Fruit fly (Drosophila melanogaster) whole organism, embryonic: ENCODE measurements around the gene Vha16-2.

ENCODE experiments used
- Awh ChIP-seq: fragments of 200-800 bp; sonication (Bioruptor generic); IDR thresholded peaks from 2 replicates; pipeline ENCODE4, ENCODE4 v1.3.6; 2022; ENCODE audit warnings: missing biosample characterization, missing genetic modification characterization
- CG10979 ChIP-seq: fragments of 200-800 bp; sonication (Bioruptor generic); optimal IDR thresholded peaks from 2 replicates; lab custom pipeline; 2018; ENCODE audit warnings: missing biosample characterization, mild to moderate bottlenecking, missing genetic modification characterization, moderate library complexity
- CG11504 ChIP-seq: fragments of 200-800 bp; sonication (Bioruptor generic); optimal IDR thresholded peaks from 3 replicates; lab custom pipeline; 2019; ENCODE audit warnings: missing biosample characterization, mild to moderate bottlenecking, missing genetic modification characterization, moderate library complexity
- CG12071 ChIP-seq: fragments of 200-800 bp; sonication (Bioruptor generic); optimal IDR thresholded peaks from 3 replicates; lab custom pipeline; 2018; ENCODE audit warnings: missing biosample characterization, mild to moderate bottlenecking, missing genetic modification characterization
- CG13296 ChIP-seq: fragments of 200-800 bp; sonication (Bioruptor generic); optimal IDR thresholded peaks from 3 replicates; lab custom pipeline; 2018; ENCODE audit warnings: missing biosample characterization, mild to moderate bottlenecking, missing genetic modification characterization
- CG14441 ChIP-seq: fragments of 200-800 bp; sonication (Bioruptor generic); IDR thresholded peaks from 2 replicates; pipeline ENCODE4 v1.3.6; 2022; ENCODE audit warnings: missing biosample characterization, missing genetic modification characterization
- CG14860 ChIP-seq: fragments of 200-800 bp; sonication (Bioruptor generic); IDR thresholded peaks from 3 replicates; pipeline ENCODE4 v1.3.6; 2022; ENCODE audit warnings: missing biosample characterization, missing genetic modification characterization; ENCODE audit not compliant: partially characterized antibody
- CG17186 ChIP-seq: fragments of 200-800 bp; sonication (Bioruptor generic); optimal IDR thresholded peaks from 3 replicates; lab custom pipeline; 2017; ENCODE audit warnings: missing biosample characterization, missing genetic modification reagents, missing genetic modification characterization
- CG18262 ChIP-seq: fragments of 200-800 bp; optimal IDR thresholded peaks from 3 replicates; lab custom pipeline; 2019; ENCODE audit warnings: missing biosample characterization, mild to moderate bottlenecking, missing genetic modification characterization, moderate library complexity
- CG18764 ChIP-seq: fragments of 200-800 bp; sonication (Bioruptor generic); optimal IDR thresholded peaks from 3 replicates; lab custom pipeline; 2016; ENCODE audit warnings: missing biosample characterization, missing genetic modification characterization
- CG2116 ChIP-seq: fragments of 200-800 bp; sonication (Bioruptor generic); optimal IDR thresholded peaks from 3 replicates; lab custom pipeline; 2018; ENCODE audit warnings: missing biosample characterization, mild to moderate bottlenecking, missing genetic modification characterization
- CG31365 ChIP-seq: fragments of 200-800 bp; sonication (Bioruptor generic); optimal IDR thresholded peaks from 2 replicates; lab custom pipeline; 2018; ENCODE audit warnings: missing biosample characterization, mild to moderate bottlenecking, missing genetic modification characterization
- CG31441 ChIP-seq: fragments of 200-800 bp; sonication (Bioruptor generic); IDR thresholded peaks from 2 replicates; pipeline ENCODE4 v1.3.6; 2022; ENCODE audit warnings: missing biosample characterization, missing genetic modification characterization
- CG42726 ChIP-seq: fragments of 200-800 bp; sonication (Bioruptor generic); IDR thresholded peaks from 2 replicates; pipeline ENCODE4 v1.3.6; 2022; ENCODE audit warnings: missing biosample characterization, missing genetic modification characterization; ENCODE audit not compliant: partially characterized antibody
- CG6791 ChIP-seq: fragments of 200-800 bp; sonication (Bioruptor generic); IDR thresholded peaks from 3 replicates; pipeline ENCODE4 v1.3.6; 2022; ENCODE audit warnings: missing biosample characterization, missing genetic modification characterization; ENCODE audit not compliant: partially characterized antibody
- CG7963 ChIP-seq: fragments of 200-800 bp; sonication (Bioruptor generic); IDR thresholded peaks from 3 replicates; pipeline ENCODE4 v1.3.6; 2022; ENCODE audit warnings: missing biosample characterization, missing genetic modification characterization; ENCODE audit not compliant: partially characterized antibody
- CG8359 ChIP-seq: fragments of 200-800 bp; sonication (Bioruptor generic); optimal IDR thresholded peaks from 2 replicates; lab custom pipeline; 2017; ENCODE audit warnings: missing biosample characterization, mild to moderate bottlenecking, missing genetic modification characterization, borderline replicate concordance
- CG8388 ChIP-seq: fragments of 200-800 bp; sonication (Bioruptor generic); optimal IDR thresholded peaks from 2 replicates; lab custom pipeline; 2019; ENCODE audit warnings: missing biosample characterization, mild to moderate bottlenecking, missing genetic modification characterization, moderate library complexity
- CTCF ChIP-seq: fragments of 200-800 bp; sonication (Bioruptor generic); optimal IDR thresholded peaks from 2 replicates; lab custom pipeline; 2017; ENCODE audit warnings: missing biosample characterization, mild to moderate bottlenecking, missing genetic modification characterization, moderate library complexity
- Doc3 ChIP-seq: fragments of 200-800 bp; sonication (Bioruptor generic); IDR thresholded peaks from 3 replicates; pipeline ENCODE4 v1.3.6; 2022; ENCODE audit warnings: missing biosample characterization, missing genetic modification characterization; ENCODE audit not compliant: partially characterized antibody
- Dref ChIP-seq: fragments of 200-800 bp; sonication (Bioruptor generic); IDR thresholded peaks from 2 replicates; pipeline ENCODE4 v1.3.6; 2022; ENCODE audit warnings: missing biosample characterization, missing genetic modification characterization
- E2f2 ChIP-seq: fragments of 200-800 bp; sonication (Bioruptor generic); IDR thresholded peaks from 2 replicates; pipeline ENCODE4 v1.3.6; 2022; ENCODE audit warnings: missing biosample characterization, missing genetic modification characterization
- Ets65A ChIP-seq: fragments of 200-800 bp; sonication (Bioruptor generic); peaks from one replicate; lab custom pipeline; 2016; ENCODE audit warnings: missing biosample characterization, missing genetic modification characterization
- Fer1 ChIP-seq: fragments of 200-800 bp; sonication (Bioruptor generic); optimal IDR thresholded peaks from 2 replicates; lab custom pipeline; 2017; ENCODE audit warnings: missing biosample characterization, mild to moderate bottlenecking, missing genetic modification characterization
- H2.0 ChIP-seq: fragments of 200-800 bp; sonication (Bioruptor generic); IDR thresholded peaks from 2 replicates; pipeline ENCODE4 v1.3.6; 2022; ENCODE audit warnings: missing biosample characterization, missing genetic modification characterization
- HHEX ChIP-seq: fragments of 200-800 bp; sonication (Bioruptor generic); optimal IDR thresholded peaks from 3 replicates; lab custom pipeline; 2017; ENCODE audit warnings: missing biosample characterization, mild to moderate bottlenecking, missing genetic modification characterization, missing genetic modification reagents
- HLH4C ChIP-seq: fragments of 200-800 bp; sonication (Bioruptor generic); IDR thresholded peaks from 3 replicates; pipeline ENCODE4 v1.3.6; 2022; ENCODE audit warnings: missing biosample characterization, missing genetic modification characterization; ENCODE audit not compliant: partially characterized antibody
- Hmr ChIP-seq: fragments of 200-800 bp; sonication (Bioruptor generic); optimal IDR thresholded peaks from 3 replicates; lab custom pipeline; 2017; ENCODE audit warnings: mild to moderate bottlenecking, missing biosample characterization, missing genetic modification reagents, missing genetic modification characterization
- Hmx ChIP-seq: fragments of 200-800 bp; sonication (Bioruptor generic); optimal IDR thresholded peaks from 2 replicates; lab custom pipeline; 2016; ENCODE audit warnings: missing biosample characterization, missing genetic modification characterization
- Lhr ChIP-seq: fragments of 200-800 bp; sonication (Bioruptor generic); optimal IDR thresholded peaks from 3 replicates; lab custom pipeline; 2017; ENCODE audit warnings: mild to moderate bottlenecking, missing biosample characterization, missing genetic modification reagents, missing genetic modification characterization
- MBD-R2 ChIP-seq: fragments of 200-800 bp; sonication (Bioruptor generic); IDR thresholded peaks from 2 replicates; pipeline ENCODE4 v1.3.6; 2022; ENCODE audit warnings: missing biosample characterization, missing genetic modification characterization
- Meics ChIP-seq: fragments of 200-800 bp; sonication (Bioruptor generic); optimal IDR thresholded peaks from 2 replicates; lab custom pipeline; 2017; ENCODE audit warnings: missing biosample characterization, mild to moderate bottlenecking, missing genetic modification characterization
- NFAT ChIP-seq: fragments of 200-800 bp; sonication (Bioruptor generic); IDR thresholded peaks from 2 replicates; pipeline ENCODE4 v1.3.6; 2022; ENCODE audit warnings: missing biosample characterization, missing genetic modification characterization
- Neu2 ChIP-seq: fragments of 200-800 bp; sonication (Bioruptor generic); optimal IDR thresholded peaks from 3 replicates; lab custom pipeline; 2016; ENCODE audit warnings: missing biosample characterization, missing genetic modification characterization, borderline replicate concordance
- Nf-YC ChIP-seq: fragments of 200-800 bp; optimal IDR thresholded peaks from 3 replicates; lab custom pipeline; 2019; ENCODE audit warnings: missing biosample characterization, mild to moderate bottlenecking, missing genetic modification characterization, moderate library complexity
- Tbp ChIP-seq: fragments of >200 bp; optimal IDR thresholded peaks from 2 replicates; lab custom pipeline; 2018; ENCODE audit warnings: missing biosample characterization, missing genetic modification characterization
- ap ChIP-seq: fragments of 200-800 bp; sonication (Bioruptor generic); IDR thresholded peaks from 2 replicates; pipeline ENCODE4 v1.3.6; 2022; ENCODE audit warnings: missing biosample characterization, missing genetic modification characterization
- ara ChIP-seq: fragments of 200-800 bp; sonication (Bioruptor generic); IDR thresholded peaks from 2 replicates; pipeline ENCODE4 v1.3.6; 2022; ENCODE audit warnings: missing biosample characterization, missing genetic modification characterization
- ato ChIP-seq: fragments of 200-800 bp; sonication (Bioruptor generic); IDR thresholded peaks from 2 replicates; pipeline ENCODE4 v1.3.6; 2022; ENCODE audit warnings: missing biosample characterization, missing genetic modification characterization; ENCODE audit not compliant: partially characterized antibody
- br ChIP-seq: fragments of >200 bp; optimal IDR thresholded peaks from 2 replicates; lab custom pipeline; 2017
- crp ChIP-seq, 2 experiments: fragments of 200-800 bp; sonication (Bioruptor generic); optimal IDR thresholded peaks; 2 replicates in 1 of 2; 3 replicates in 1 of 2; lab custom pipeline; 2017; ENCODE audit warnings: missing biosample characterization in 2 of 2, missing genetic modification characterization in 2 of 2, mild to moderate bottlenecking in 1 of 2, moderate library complexity in 1 of 2
- cwo ChIP-seq: fragments of 200-800 bp; sonication (Bioruptor generic); optimal IDR thresholded peaks from 3 replicates; lab custom pipeline; 2017; ENCODE audit warnings: missing biosample characterization, missing genetic modification characterization, mild to moderate bottlenecking, moderate library complexity, missing genetic modification reagents
- ewg ChIP-seq: fragments of 200-800 bp; sonication (Bioruptor generic); optimal IDR thresholded peaks from 3 replicates; lab custom pipeline; 2017; ENCODE audit warnings: mild to moderate bottlenecking, missing biosample characterization, missing genetic modification reagents, missing genetic modification characterization
- fd3F ChIP-seq: fragments of 200-800 bp; sonication (Bioruptor generic); optimal IDR thresholded peaks from 2 replicates; lab custom pipeline; 2018; ENCODE audit warnings: missing biosample characterization, mild to moderate bottlenecking, missing genetic modification characterization, moderate library complexity
- gfzf ChIP-seq: fragments of 200-800 bp; sonication (Bioruptor generic); optimal IDR thresholded peaks from 2 replicates; lab custom pipeline; 2016; ENCODE audit warnings: missing biosample characterization, mild to moderate bottlenecking, missing genetic modification characterization, moderate library complexity
- jigr1 ChIP-seq: fragments of 200-800 bp; sonication (Bioruptor generic); IDR thresholded peaks from 3 replicates; pipeline ENCODE4 v1.3.6; 2022; ENCODE audit warnings: missing biosample characterization, missing genetic modification characterization
- lilli ChIP-seq: fragments of 200-800 bp; sonication (Bioruptor generic); optimal IDR thresholded peaks from 3 replicates; lab custom pipeline; 2016; ENCODE audit warnings: missing biosample characterization, missing genetic modification characterization
- odd ChIP-seq: fragments of 200-800 bp; sonication (Bioruptor generic); optimal IDR thresholded peaks from 2 replicates; lab custom pipeline; 2017; ENCODE audit warnings: missing biosample characterization, mild to moderate bottlenecking, missing genetic modification characterization
- p53 ChIP-seq: fragments of 200-800 bp; sonication (Bioruptor generic); optimal IDR thresholded peaks from 2 replicates; lab custom pipeline; 2016; ENCODE audit warnings: missing biosample characterization, missing genetic modification characterization
- pita ChIP-seq: fragments of 200-800 bp; sonication (Bioruptor generic); optimal IDR thresholded peaks from 2 replicates; lab custom pipeline; 2017; ENCODE audit warnings: missing biosample characterization, mild to moderate bottlenecking, missing genetic modification characterization
- unc-4 ChIP-seq: fragments of 200-800 bp; sonication (Bioruptor generic); IDR thresholded peaks from 2 replicates; pipeline ENCODE4 v1.3.6; 2022; ENCODE audit warnings: missing biosample characterization, missing genetic modification characterization; ENCODE audit not compliant: partially characterized antibody
- z ChIP-seq: fragments of 200-800 bp; sonication (Bioruptor generic); IDR thresholded peaks from 3 replicates; pipeline ENCODE4 v1.3.6; 2022; ENCODE audit warnings: missing biosample characterization, missing genetic modification characterization

The Vha16-2 gene

DNA sequence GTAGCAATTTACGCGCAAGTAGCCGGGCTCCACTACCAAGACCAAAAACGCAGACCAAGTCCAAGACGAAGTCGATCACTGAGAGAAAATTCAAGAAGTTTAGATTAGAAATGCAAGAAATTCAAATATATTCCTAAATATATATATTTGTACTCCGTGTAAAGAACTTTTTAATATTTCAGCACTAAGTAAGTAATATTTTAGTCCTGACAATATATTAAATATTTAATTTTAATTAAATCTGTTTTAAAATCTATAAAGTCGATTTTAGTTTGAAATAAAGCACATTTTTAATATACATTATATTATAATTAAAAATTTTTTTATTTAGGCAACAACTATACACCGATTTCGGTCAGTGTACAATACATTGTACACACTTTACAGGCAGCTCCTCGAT is 7.8 kb upstream of the Vha16-2 start (continued):
- TF ChIP-seq pita (GFP tag; lab: Kevin White, UChicago) (no peak), Hmr (GFP tag; lab: Kevin White, UChicago) (peak; percentile 43), odd (GFP tag; lab: Kevin White, UChicago) (no peak), ato (GFP tag; lab: Robert Waterston, UW) (no peak), CG2116 (GFP tag; lab: Kevin White, UChicago) (no peak), CG12071 (GFP tag; lab: Kevin White, UChicago) (no peak), Neu2 (GFP tag; lab: Kevin White, UChicago) (no peak), ewg (GFP tag; lab: Kevin White, UChicago) (no peak), CG14860 (no peak), HHEX (peak; percentile 22), CG7963 (GFP tag; lab: Robert Waterston, UW) (no peak), CG18262 (tag; lab: Kevin White, UChicago) (peak; percentile 66), Fer1 (GFP tag; lab: Kevin White, UChicago) (peak; percentile 43), CG31365 (tag; lab: Kevin White, UChicago) (no peak), CG6791 (GFP tag; lab: Robert Waterston, UW) (no peak), Dref (GFP tag; lab: Robert Waterston, UW) (no peak), CG8359 (GFP tag; lab: Kevin White, UChicago) (no peak), CG13296 (GFP tag; lab: Kevin White, UChicago) (peak; percentile 3), CG31441 (GFP tag; lab: Robert Waterston, UW) (peak; percentile 66), p53 (no peak), unc-4 (GFP tag; lab: Robert Waterston, UW) (no peak), HLH4C (GFP tag; lab: Robert Waterston, UW) (no peak), cwo (peak; percentile 14), CG42726 (GFP tag; lab: Robert Waterston, UW) (no peak), NFAT (no peak), H2.0 (GFP tag; lab: Robert Waterston, UW) (no peak), Meics (GFP tag; lab: Kevin White, UChicago) (peak; percentile 43), ap (GFP tag; lab: Robert Waterston, UW) (no peak), E2f2 (GFP tag; lab: Robert Waterston, UW) (no peak), gfzf (no peak), CG10979 (tag; lab: Kevin White, UChicago) (peak; percentile 52), Awh (GFP tag; lab: Robert Waterston, UW) (no peak), Doc3 (GFP tag; lab: Robert Waterston, UW) (no peak), CG11504 (tag; lab: Kevin White, UChicago) (peak; percentile 72), Nf-YC (tag; lab: Kevin White, UChicago) (no peak), br (lab: Kevin White, UChicago) (no peak), CG14441 (GFP tag; lab: Robert Waterston, UW) (no peak), Hmx (no peak), CTCF (GFP tag; lab: Kevin White, UChicago) (no peak), Ets65A (GFP tag; lab: Kevin White, UChicago) (peak; percentile 46), lilli (GFP tag; lab: Kevin White, UChicago) (no peak), Tbp (GFP tag; lab: Kevin White, UChicago) (no peak), z (no peak), jigr1 (GFP tag; lab: Robert Waterston, UW) (no peak), crp (GFP tag; optimal IDR thresholded peaks at IDR 0.05; lab: Kevin White, UChicago) (no peak), fd3F (no peak), MBD-R2 (GFP tag; lab: Robert Waterston, UW) (no peak), CG8388 (GFP tag; lab: Kevin White, UChicago) (peak; percentile 30), CG17186 (GFP tag; lab: Kevin White, UChicago) (no peak), Lhr (GFP tag; lab: Kevin White, UChicago) (no peak), CG18764 (GFP tag; lab: Kevin White, UChicago) (no peak), ara (no peak)
